Worm (Caenorhabditis elegans) whole organism, young adult: ENCODE measurements around the gene ess-2.
A peak's percentile ranks its signal among the peaks of the same experiment; 100 is the strongest.

Experiments used
- B0035.1 ChIP-seq: sonication (generic microtip); optimal IDR thresholded peaks from 2 replicates; lab custom pipeline; 2016; ENCODE audit warnings: missing genetic modification characterization, mild to moderate bottlenecking, missing compliant biosample characterization, missing genotype, missing genetic modification reagents
- F37B4.10 ChIP-seq: fragments of 200-800 bp; sonication (Bioruptor generic); IDR thresholded peaks from 2 replicates; pipeline ENCODE4 v1.3.6; 2022; ENCODE audit warnings: missing genetic modification characterization, missing compliant biosample characterization
- F52B5.7 ChIP-seq: sonication (generic microtip); optimal IDR thresholded peaks from 2 replicates; lab custom pipeline; 2016; ENCODE audit warnings: mild to moderate bottlenecking, missing genetic modification characterization, missing compliant biosample characterization
- F57A8.1 ChIP-seq: fragments of 200-800 bp; sonication (Bioruptor generic); optimal IDR thresholded peaks from 2 replicates; lab custom pipeline; 2018; ENCODE audit warnings: mild to moderate bottlenecking, missing genetic modification characterization, moderate library complexity, missing compliant biosample characterization
- Y53F4B.3 ChIP-seq: fragments of 200-800 bp; sonication (Bioruptor generic); IDR thresholded peaks from 2 replicates; pipeline ENCODE4 v1.3.6; 2022; ENCODE audit warnings: missing genetic modification reagents, missing genetic modification characterization, missing compliant biosample characterization
- Y79H2A.3 ChIP-seq: fragments of 200-800 bp; sonication (Bioruptor generic); conservative IDR thresholded peaks from 2 replicates; pipeline ENCODE4 v1.3.6; 2022; ENCODE audit warnings: missing genetic modification reagents, missing genetic modification characterization, missing compliant biosample characterization
- ama-1 ChIP-seq, 3 experiments: fragments of 150-350 bp in 1 of 3; sonication (generic microtip) in 2 of 3; optimal IDR thresholded peaks; 2 replicates each; lab custom pipeline; 2014 to 2018; ENCODE audit warnings: missing biosample characterization in 2 of 3, missing genetic modification characterization in 2 of 3, missing genetic modification reagents in 2 of 3
- attf-6 ChIP-seq: fragments of 200-800 bp; sonication (Bioruptor generic); IDR thresholded peaks from 2 replicates; pipeline ENCODE4 v1.3.6; 2022; ENCODE audit warnings: missing genetic modification reagents, missing genetic modification characterization, missing compliant biosample characterization
- bed-1 ChIP-seq: fragments of 200-800 bp; sonication (Bioruptor generic); IDR thresholded peaks from 2 replicates; pipeline ENCODE4 v1.3.6; 2022; ENCODE audit warnings: missing genetic modification reagents, missing genetic modification characterization, missing compliant biosample characterization
- ccch-3 ChIP-seq: fragments of 200-800 bp; sonication (Bioruptor generic); optimal IDR thresholded peaks from 2 replicates; lab custom pipeline; 2018; ENCODE audit warnings: mild to moderate bottlenecking, missing genetic modification characterization, missing compliant biosample characterization
- cebp-1 ChIP-seq, 2 experiments: fragments of 200-800 bp in 1 of 2; sonication (Bioruptor generic) in 1 of 2; sonication (generic microtip) in 1 of 2; IDR thresholded peaks in 1 of 2; optimal IDR thresholded peaks in 1 of 2; 2 replicates each; pipeline versions ENCODE4 v1.3.6 to Lab custom; 2017 to 2022; ENCODE audit warnings: missing compliant biosample characterization in 2 of 2, missing genetic modification characterization in 2 of 2, mild to moderate bottlenecking in 1 of 2, missing genetic modification reagents in 1 of 2, moderate library complexity in 1 of 2
- chd-7 ChIP-seq: sonication (generic microtip); optimal IDR thresholded peaks from 2 replicates; lab custom pipeline; 2016; ENCODE audit warnings: mild to moderate bottlenecking, missing genetic modification characterization, moderate library complexity, missing compliant biosample characterization
- dox-1 ChIP-seq: fragments of 200-800 bp; sonication (Bioruptor generic); IDR thresholded peaks from 2 replicates; pipeline ENCODE4 v1.3.6; 2022; ENCODE audit warnings: missing genetic modification reagents, missing genetic modification characterization, missing compliant biosample characterization
- dpff-1 ChIP-seq: sonication (generic microtip); optimal IDR thresholded peaks from 2 replicates; lab custom pipeline; 2017; ENCODE audit warnings: mild to moderate bottlenecking, missing genetic modification characterization, missing compliant biosample characterization
- egl-44 ChIP-seq: fragments of 200-800 bp; sonication (Bioruptor generic); IDR thresholded peaks from 2 replicates; pipeline ENCODE4 v1.3.6; 2022; ENCODE audit warnings: missing genetic modification reagents, missing genetic modification characterization, missing compliant biosample characterization
- hmg-1.2 ChIP-seq: fragments of 200-800 bp; sonication (Bioruptor generic); IDR thresholded peaks from 2 replicates; pipeline ENCODE4 v1.3.6; 2022; ENCODE audit warnings: missing genetic modification reagents, missing genetic modification characterization, missing compliant biosample characterization
- hrde-1 ChIP-seq: sonication (generic microtip); optimal IDR thresholded peaks from 2 replicates; lab custom pipeline; 2016; ENCODE audit warnings: missing genetic modification characterization, mild to moderate bottlenecking, missing compliant biosample characterization, moderate library complexity, missing genotype, missing genetic modification reagents, borderline replicate concordance
- hsf-1 ChIP-seq: fragments of 200-800 bp; sonication (Bioruptor generic); IDR thresholded peaks from 2 replicates; pipeline ENCODE4 v1.3.6; 2022; ENCODE audit warnings: missing genetic modification reagents, missing genetic modification characterization, missing compliant biosample characterization
- let-526 ChIP-seq: fragments of 200-800 bp; sonication (Bioruptor generic); IDR thresholded peaks from 2 replicates; pipeline ENCODE4 v1.3.6; 2022; ENCODE audit warnings: missing genetic modification reagents, missing genetic modification characterization, missing compliant biosample characterization
- lsl-1 ChIP-seq: fragments of 200-800 bp; sonication (Bioruptor generic); optimal IDR thresholded peaks from 2 replicates; lab custom pipeline; 2018; ENCODE audit warnings: mild to moderate bottlenecking, missing genetic modification characterization, moderate library complexity, missing compliant biosample characterization
- madf-3 ChIP-seq: fragments of 200-800 bp; sonication (Bioruptor generic); IDR thresholded peaks from 2 replicates; pipeline ENCODE4 v1.3.6; 2022; ENCODE audit warnings: missing genetic modification reagents, missing genetic modification characterization, missing compliant biosample characterization
- madf-6 ChIP-seq: fragments of 200-800 bp; sonication (Bioruptor generic); IDR thresholded peaks from 2 replicates; pipeline ENCODE4 v1.3.6; 2022; ENCODE audit warnings: missing genetic modification reagents, missing genetic modification characterization, missing compliant biosample characterization
- mxl-1 ChIP-seq: sonication (generic microtip); optimal IDR thresholded peaks from 2 replicates; lab custom pipeline; 2016; ENCODE audit warnings: missing genetic modification characterization, missing compliant biosample characterization
- nhr-120 ChIP-seq: fragments of 200-800 bp; sonication (Bioruptor generic); IDR thresholded peaks from 2 replicates; pipeline ENCODE4 v1.3.6; 2022; ENCODE audit warnings: missing genetic modification characterization, missing compliant biosample characterization
- sptf-2 ChIP-seq: fragments of 200-800 bp; sonication (Bioruptor generic); optimal IDR thresholded peaks from 2 replicates; lab custom pipeline; 2018; ENCODE audit warnings: mild to moderate bottlenecking, missing genetic modification characterization, missing compliant biosample characterization
- tbx-9 ChIP-seq: sonication (generic microtip); optimal IDR thresholded peaks from 2 replicates; lab custom pipeline; 2016; ENCODE audit warnings: borderline replicate concordance, missing genetic modification characterization, inconsistent platforms, missing compliant biosample characterization
- tlf-1 ChIP-seq: fragments of 200-800 bp; sonication (Bioruptor generic); optimal IDR thresholded peaks from 2 replicates; lab custom pipeline; 2018; ENCODE audit warnings: mild to moderate bottlenecking, missing genetic modification characterization, missing compliant biosample characterization
- zfh-2 ChIP-seq: fragments of 200-800 bp; sonication (Bioruptor generic); conservative IDR thresholded peaks from 2 replicates; pipeline ENCODE4 v1.3.6; 2022; ENCODE audit warnings: missing genetic modification reagents, missing genetic modification characterization, missing compliant biosample characterization
- ztf-22 ChIP-seq: fragments of 200-800 bp; sonication (Bioruptor generic); optimal IDR thresholded peaks from 2 replicates; lab custom pipeline; 2018; ENCODE audit warnings: mild to moderate bottlenecking, missing genetic modification characterization, moderate library complexity, missing compliant biosample characterization
- ztf-26 ChIP-seq: sonication (generic microtip); optimal IDR thresholded peaks from 2 replicates; lab custom pipeline; 2017; ENCODE audit warnings: missing genetic modification characterization, missing compliant biosample characterization

Gene ess-2

DNA sequence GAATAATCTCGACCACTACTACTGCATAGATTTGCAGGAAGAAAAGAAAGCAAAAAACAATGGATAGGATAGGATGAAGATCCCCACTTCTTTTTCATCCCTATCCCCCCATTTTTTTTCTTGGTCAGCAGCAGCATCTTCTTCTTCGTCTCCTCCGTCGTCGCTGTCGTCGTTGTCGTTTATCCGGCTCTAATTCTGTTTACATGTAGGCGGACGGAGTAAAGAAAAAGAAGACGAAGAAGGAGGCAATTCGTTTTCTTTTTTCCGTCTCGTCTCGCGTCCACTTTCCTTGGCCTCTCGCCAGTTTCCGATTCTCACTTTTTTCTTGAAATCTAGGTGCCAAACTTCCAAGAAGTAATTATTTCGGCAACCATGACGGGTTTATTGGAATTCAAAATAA, 21.6 kb upstream of the ess-2 start:
- TF ChIP-seq tlf-1 (GFP tag; lab: Kevin White, UChicago): no peak
- TF ChIP-seq B0035.1 (tag; lab: Kevin White, UChicago): no peak
- TF ChIP-seq lsl-1 (GFP tag; lab: Kevin White, UChicago): no peak
- no peak for TF ChIP-seq let-526 (GFP tag; lab: Robert Waterston, UW)
- no peak for TF ChIP-seq F52B5.7 (tag; lab: Kevin White, UChicago)
- TF ChIP-seq ztf-22: no peak
- no peak for TF ChIP-seq F37B4.10
- TF ChIP-seq chd-7: no peak
- TF ChIP-seq ccch-3 (GFP tag; lab: Kevin White, UChicago): no peak
- TF ChIP-seq ztf-26 (tag; lab: Kevin White, UChicago): no peak
- no peak for TF ChIP-seq sptf-2 (GFP tag; lab: Kevin White, UChicago)

DNA sequence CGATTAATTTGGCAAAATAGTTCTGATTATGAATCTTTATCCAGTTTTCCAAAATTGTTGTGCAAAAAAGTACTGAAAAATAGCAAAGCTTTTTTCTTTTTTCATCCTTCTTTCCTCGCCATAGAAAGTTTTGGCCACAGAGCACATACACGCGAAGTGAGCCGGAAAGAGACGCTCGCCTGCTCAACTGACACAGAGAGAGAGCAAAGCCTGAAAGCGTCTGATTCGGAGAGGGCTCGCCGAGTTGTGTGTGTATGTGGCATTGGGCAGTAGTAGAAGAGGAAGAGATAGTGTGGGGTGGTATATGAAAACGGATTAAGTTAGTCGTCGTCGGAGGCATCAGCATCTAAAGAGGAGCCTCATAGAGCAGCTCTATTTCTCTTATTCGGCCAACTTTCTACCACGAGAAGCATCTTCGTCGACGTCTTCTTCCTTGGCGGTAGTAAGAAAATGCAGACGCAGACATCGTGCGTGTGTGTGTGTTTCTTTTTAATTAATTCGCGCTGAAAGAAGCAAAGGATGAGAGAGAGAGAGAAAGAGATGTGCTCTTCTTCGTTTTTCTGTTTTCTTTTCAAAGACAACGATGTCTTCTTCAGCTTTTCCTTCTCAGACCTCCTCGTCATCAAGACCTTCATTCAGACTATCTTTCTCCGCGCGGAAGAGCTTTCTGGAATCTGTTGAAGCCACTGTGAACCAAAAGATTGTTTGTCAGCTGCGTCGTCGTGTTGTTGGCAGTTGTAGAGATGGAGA, 19.7 kb upstream of the ess-2 start:
- TF ChIP-seq attf-6 (GFP tag; lab: Robert Waterston, UW): no peak
- TF ChIP-seq hmg-1.2: 0 out of 2 replicates have a peak, but pooled peaks have one; percentile 4
- TF ChIP-seq dox-1 (GFP tag; lab: Robert Waterston, UW): 0 out of 2 replicates have a peak, but pooled peaks have one; percentile 8
- 0 out of 2 replicates have a peak, but pooled peaks have one; percentile 23 for TF ChIP-seq madf-6 (GFP tag; lab: Robert Waterston, UW)
- no peak for TF ChIP-seq bed-1
- no peak for TF ChIP-seq Y79H2A.3 (GFP tag; lab: Robert Waterston, UW)
- TF ChIP-seq chd-7: peak; percentile 14
- 0 out of 2 replicates have a peak, but pooled peaks have one; percentile 19 for TF ChIP-seq zfh-2 (GFP tag; lab: Robert Waterston, UW)

DNA sequence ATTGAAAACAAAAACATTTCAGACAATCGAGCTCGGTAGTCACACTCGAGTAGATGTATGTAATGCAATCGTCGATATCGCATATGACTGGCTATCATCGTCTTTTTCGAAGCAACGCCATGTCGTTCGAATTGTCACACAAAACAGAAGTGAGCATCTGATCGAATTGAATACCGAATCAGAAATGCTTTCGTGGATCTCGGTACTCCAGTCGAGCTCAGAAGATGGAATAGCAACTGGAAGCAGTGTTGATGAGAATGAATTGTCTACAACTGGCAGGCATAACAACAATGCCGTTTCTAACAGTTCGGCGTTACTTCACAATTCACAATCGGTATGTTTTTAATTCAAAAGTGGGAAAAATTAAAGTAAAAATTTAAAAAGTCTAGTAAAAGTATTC, 19.1 kb upstream of the ess-2 start:
- no peak for TF ChIP-seq hsf-1 (GFP tag; lab: Robert Waterston, UW)
- no peak for TF ChIP-seq B0035.1 (tag; lab: Kevin White, UChicago)
- TF ChIP-seq madf-3 (GFP tag; lab: Robert Waterston, UW): 0 out of 2 replicates have a peak, but pooled peaks have one; percentile 52
- TF ChIP-seq, all 124 proteins: peak for 1

DNA sequence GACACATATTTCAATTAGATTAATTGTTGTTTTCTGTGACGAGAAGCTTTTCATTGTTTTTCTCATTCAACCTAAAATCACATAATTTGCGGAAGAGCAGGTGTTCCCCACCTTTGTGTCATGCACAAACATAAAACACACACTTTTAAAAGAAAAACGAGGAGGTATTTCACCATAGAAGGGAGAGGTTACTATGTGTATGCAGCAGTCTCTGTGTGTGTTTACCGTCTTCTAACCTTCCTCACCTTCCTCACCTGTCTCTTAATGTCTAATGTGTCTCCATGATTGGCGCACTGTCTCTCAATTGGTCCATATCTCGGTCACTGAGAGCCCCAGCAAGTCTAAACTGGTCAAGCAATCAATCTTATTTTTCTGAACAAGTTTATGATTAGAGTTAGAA, 16.2 kb upstream of the ess-2 start:
- TF ChIP-seq Y53F4B.3 (GFP tag; lab: Robert Waterston, UW) (no peak), cebp-1 (GFP tag; IDR thresholded peaks at IDR 0.05; lab: Robert Waterston, UW) (no peak), cebp-1 (tag; optimal IDR thresholded peaks at IDR 0.05; lab: Kevin White, UChicago) (peak; percentile 15)

DNA sequence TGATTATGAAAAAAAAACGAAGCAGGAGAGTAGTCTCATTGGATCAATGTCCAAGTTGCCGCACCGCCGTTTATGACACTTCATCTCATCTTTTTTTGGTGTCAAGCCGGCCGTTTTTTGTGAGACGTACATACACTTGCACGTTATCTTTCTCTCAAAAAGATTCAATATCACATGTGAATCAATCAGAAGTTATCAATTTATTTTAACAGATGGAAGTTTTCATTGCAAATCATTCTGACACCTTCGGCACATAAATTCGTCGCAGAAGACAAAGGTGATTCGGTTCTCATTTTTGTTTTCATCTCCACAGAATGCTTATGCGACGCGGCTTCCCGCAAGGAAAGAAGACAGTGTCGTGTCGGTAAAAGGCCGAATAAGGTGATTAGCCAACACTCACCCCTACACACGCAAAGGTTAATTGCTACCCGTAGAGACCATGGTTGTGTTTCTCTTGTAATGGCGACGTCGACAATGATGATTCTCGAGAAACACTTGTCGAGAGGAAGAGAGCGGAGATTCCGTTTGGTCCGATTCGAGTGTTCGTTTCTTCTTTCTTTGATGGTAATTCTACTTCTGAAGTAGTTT, 14.1 kb upstream of the ess-2 start:
- no peak for TF ChIP-seq F57A8.1 (GFP tag; lab: Kevin White, UChicago)
- TF ChIP-seq hrde-1: no peak
- TF ChIP-seq dpff-1 (tag; lab: Kevin White, UChicago): no peak
- TF ChIP-seq tbx-9 (tag; lab: Kevin White, UChicago): no peak
- no peak for TF ChIP-seq tlf-1 (GFP tag; lab: Kevin White, UChicago)
- no peak for TF ChIP-seq nhr-120 (GFP tag; lab: Robert Waterston, UW)
- no peak for TF ChIP-seq egl-44 (GFP tag; lab: Robert Waterston, UW)
- no peak for TF ChIP-seq mxl-1
- TF ChIP-seq ama-1 (optimal IDR thresholded peaks at IDR 0.05; lab: Kevin White, UChicago): no peak
- TF ChIP-seq ama-1 (GFP tag; optimal IDR thresholded peaks at IDR 0.05; lab: Kevin White, UChicago): no peak
